Fruit fly (Drosophila melanogaster) whole organism, embryonic: Measurements from ENCODE around the gene CG14220.

Source experiments
- Atf6 ChIP-seq: fragments of 200-800 bp; sonication (Bioruptor generic); IDR thresholded peaks from 2 replicates; pipeline ENCODE4 v1.3.6; 2022; ENCODE audit warnings: missing biosample characterization, missing genetic modification characterization
- CG10267 ChIP-seq: fragments of 200-800 bp; sonication (Bioruptor generic); optimal IDR thresholded peaks from 2 replicates; lab custom pipeline; 2018; ENCODE audit warnings: missing biosample characterization, mild to moderate bottlenecking, missing genetic modification characterization, moderate library complexity
- CG11093 ChIP-seq: fragments of 200-800 bp; sonication (Bioruptor generic); IDR thresholded peaks from 3 replicates; pipeline ENCODE4 v1.3.6; 2022; ENCODE audit warnings: missing biosample characterization, missing genetic modification characterization
- CG11247 ChIP-seq: fragments of 200-800 bp; sonication (Bioruptor generic); IDR thresholded peaks from 2 replicates; pipeline ENCODE4 v1.3.6; 2022; ENCODE audit warnings: missing biosample characterization, missing genetic modification characterization
- CG11456 ChIP-seq: fragments of 200-800 bp; sonication (Bioruptor generic); IDR thresholded peaks from 3 replicates; pipeline ENCODE4 v1.3.6; 2022; ENCODE audit warnings: missing biosample characterization, missing genetic modification characterization
- CG13123 ChIP-seq: fragments of 200-800 bp; sonication (Bioruptor generic); optimal IDR thresholded peaks from 2 replicates; lab custom pipeline; 2016; ENCODE audit warnings: missing biosample characterization, missing genetic modification characterization
- CG16813 ChIP-seq: fragments of 200-800 bp; sonication (Bioruptor generic); IDR thresholded peaks from 3 replicates; pipeline ENCODE4 v1.3.6; 2022; ENCODE audit warnings: missing biosample characterization, missing genetic modification characterization; ENCODE audit not compliant: partially characterized antibody
- CG17186 ChIP-seq: fragments of 200-800 bp; sonication (Bioruptor generic); optimal IDR thresholded peaks from 3 replicates; lab custom pipeline; 2017; ENCODE audit warnings: missing biosample characterization, missing genetic modification reagents, missing genetic modification characterization
- CG18764 ChIP-seq: fragments of 200-800 bp; sonication (Bioruptor generic); optimal IDR thresholded peaks from 3 replicates; lab custom pipeline; 2016; ENCODE audit warnings: missing biosample characterization, missing genetic modification characterization
- CG2116 ChIP-seq: fragments of 200-800 bp; sonication (Bioruptor generic); optimal IDR thresholded peaks from 3 replicates; lab custom pipeline; 2018; ENCODE audit warnings: missing biosample characterization, mild to moderate bottlenecking, missing genetic modification characterization
- CG2875 ChIP-seq: fragments of 200-800 bp; sonication (Bioruptor generic); optimal IDR thresholded peaks from 2 replicates; lab custom pipeline; 2017; ENCODE audit warnings: missing biosample characterization, mild to moderate bottlenecking, missing genetic modification characterization, missing genetic modification reagents
- CG3163 ChIP-seq: fragments of 200-800 bp; sonication (Bioruptor generic); optimal IDR thresholded peaks from 3 replicates; lab custom pipeline; 2016; ENCODE audit warnings: missing biosample characterization, missing genetic modification characterization
- CG34224 ChIP-seq: fragments of 200-800 bp; sonication (Bioruptor generic); IDR thresholded peaks from 3 replicates; pipeline ENCODE4 v1.3.6; 2022; ENCODE audit warnings: missing biosample characterization, missing genetic modification characterization; ENCODE audit not compliant: partially characterized antibody
- CG3847 ChIP-seq: fragments of 200-800 bp; sonication (Bioruptor generic); IDR thresholded peaks from 2 replicates; pipeline ENCODE4 v1.3.6; 2022; ENCODE audit warnings: missing biosample characterization, missing genetic modification characterization
- CG4404 ChIP-seq: fragments of 200-800 bp; sonication (Bioruptor generic); IDR thresholded peaks from 2 replicates; pipeline ENCODE4 v1.3.6; 2022; ENCODE audit warnings: missing biosample characterization, missing genetic modification characterization
- CG5245 ChIP-seq: fragments of 200-800 bp; sonication (Bioruptor generic); optimal IDR thresholded peaks from 3 replicates; lab custom pipeline; 2016; ENCODE audit warnings: missing biosample characterization, missing genetic modification characterization
- CG6791 ChIP-seq: fragments of 200-800 bp; sonication (Bioruptor generic); IDR thresholded peaks from 3 replicates; pipeline ENCODE4 v1.3.6; 2022; ENCODE audit warnings: missing biosample characterization, missing genetic modification characterization; ENCODE audit not compliant: partially characterized antibody
- CG9609 ChIP-seq: fragments of 200-800 bp; sonication (Bioruptor generic); optimal IDR thresholded peaks from 3 replicates; lab custom pipeline; 2016; ENCODE audit warnings: missing biosample characterization, missing genetic modification characterization
- Camta ChIP-seq: fragments of 200-800 bp; sonication (Bioruptor generic); optimal IDR thresholded peaks from 2 replicates; lab custom pipeline; 2016; ENCODE audit warnings: missing biosample characterization, missing genetic modification characterization
- D19B ChIP-seq: fragments of 200-800 bp; sonication (Bioruptor generic); optimal IDR thresholded peaks from 2 replicates; lab custom pipeline; 2017; ENCODE audit warnings: missing biosample characterization, mild to moderate bottlenecking, missing genetic modification characterization
- Dll ChIP-seq: fragments of 200-800 bp; sonication (Bioruptor generic); IDR thresholded peaks from 4 replicates; pipeline ENCODE4 v1.3.6; 2022; ENCODE audit warnings: missing biosample characterization, missing genetic modification characterization; ENCODE audit not compliant: partially characterized antibody
- Dref ChIP-seq: fragments of 200-800 bp; sonication (Bioruptor generic); IDR thresholded peaks from 2 replicates; pipeline ENCODE4 v1.3.6; 2022; ENCODE audit warnings: missing biosample characterization, missing genetic modification characterization
- Jarid2 ChIP-seq: fragments of 200-800 bp; sonication (Bioruptor generic); optimal IDR thresholded peaks from 3 replicates; lab custom pipeline; 2017; ENCODE audit warnings: mild to moderate bottlenecking, missing biosample characterization, missing genetic modification reagents, missing genetic modification characterization
- Med ChIP-seq: fragments of 200-800 bp; sonication (Bioruptor generic); peaks from one replicate; lab custom pipeline; 2016; ENCODE audit warnings: missing biosample characterization, missing genetic modification characterization, mild to moderate bottlenecking, inconsistent platforms, moderate library complexity
- NFAT ChIP-seq: fragments of 200-800 bp; sonication (Bioruptor generic); IDR thresholded peaks from 2 replicates; pipeline ENCODE4 v1.3.6; 2022; ENCODE audit warnings: missing biosample characterization, missing genetic modification characterization
- Nf-YC ChIP-seq: fragments of 200-800 bp; optimal IDR thresholded peaks from 3 replicates; lab custom pipeline; 2019; ENCODE audit warnings: missing biosample characterization, mild to moderate bottlenecking, missing genetic modification characterization, moderate library complexity
- Opbp ChIP-seq: fragments of 200-800 bp; sonication (Bioruptor generic); IDR thresholded peaks from 3 replicates; pipeline ENCODE4 v1.3.6; 2022; ENCODE audit warnings: missing biosample characterization, missing genetic modification characterization; ENCODE audit not compliant: partially characterized antibody
- Six4 ChIP-seq: fragments of 200-800 bp; sonication (Bioruptor generic); optimal IDR thresholded peaks from 2 replicates; lab custom pipeline; 2016; ENCODE audit warnings: missing biosample characterization, missing genetic modification characterization
- abd-A ChIP-seq: fragments of 200-800 bp; sonication (Bioruptor generic); optimal IDR thresholded peaks from 3 replicates; lab custom pipeline; 2019; ENCODE audit warnings: missing biosample characterization, mild to moderate bottlenecking, missing genetic modification characterization, moderate library complexity
- amos ChIP-seq: fragments of 200-800 bp; sonication (Bioruptor generic); IDR thresholded peaks from 2 replicates; pipeline ENCODE4 v1.3.6; 2022; ENCODE audit warnings: missing biosample characterization, missing genetic modification characterization; ENCODE audit not compliant: partially characterized antibody
- ato ChIP-seq: fragments of 200-800 bp; sonication (Bioruptor generic); IDR thresholded peaks from 2 replicates; pipeline ENCODE4 v1.3.6; 2022; ENCODE audit warnings: missing biosample characterization, missing genetic modification characterization; ENCODE audit not compliant: partially characterized antibody
- bcd ChIP-seq: fragments of 200-800 bp; sonication (Bioruptor generic); optimal IDR thresholded peaks from 2 replicates; lab custom pipeline; 2017; ENCODE audit warnings: missing biosample characterization, mild to moderate bottlenecking, missing genetic modification characterization
- danr ChIP-seq: fragments of 200-800 bp; sonication (Bioruptor generic); IDR thresholded peaks from 2 replicates; pipeline ENCODE4 v1.3.6; 2022; ENCODE audit warnings: missing biosample characterization, missing genetic modification characterization
- disco-r ChIP-seq: fragments of 200-800 bp; sonication (Bioruptor generic); optimal IDR thresholded peaks from 2 replicates; lab custom pipeline; 2016; ENCODE audit warnings: missing biosample characterization, missing genetic modification characterization
- dmrt11E ChIP-seq: fragments of 200-800 bp; sonication (Bioruptor generic); optimal IDR thresholded peaks from 3 replicates; lab custom pipeline; 2018; ENCODE audit warnings: missing biosample characterization, mild to moderate bottlenecking, missing genetic modification characterization, moderate library complexity
- grn ChIP-seq: fragments of 200-800 bp; sonication (Bioruptor generic); optimal IDR thresholded peaks from 3 replicates; lab custom pipeline; 2017; ENCODE audit warnings: missing biosample characterization, missing genetic modification characterization
- hbn ChIP-seq: fragments of 200-800 bp; sonication (Bioruptor generic); IDR thresholded peaks from 2 replicates; pipeline ENCODE4 v1.3.6; 2022; ENCODE audit warnings: missing biosample characterization, missing genetic modification characterization; ENCODE audit not compliant: partially characterized antibody
- lola ChIP-seq, 3 experiments: fragments of >200 bp in 2 of 3; fragments of 200-800 bp in 1 of 3; sonication (Bioruptor generic) in 1 of 3; optimal IDR thresholded peaks; 2 replicates each; lab custom pipeline; 2017 to 2019; ENCODE audit warnings: missing biosample characterization in 3 of 3, missing genetic modification characterization in 3 of 3, mild to moderate bottlenecking in 1 of 3, moderate library complexity in 1 of 3
- nom ChIP-seq: fragments of 200-800 bp; sonication (Bioruptor generic); optimal IDR thresholded peaks from 2 replicates; lab custom pipeline; 2017; ENCODE audit warnings: missing biosample characterization, missing genetic modification characterization, mild to moderate bottlenecking, moderate library complexity, missing genetic modification reagents
- p53 ChIP-seq: fragments of 200-800 bp; sonication (Bioruptor generic); optimal IDR thresholded peaks from 2 replicates; lab custom pipeline; 2016; ENCODE audit warnings: missing biosample characterization, missing genetic modification characterization
- pan ChIP-seq, 4 experiments: fragments of >200 bp in 3 of 4; fragments of 200-800 bp in 1 of 4; sonication (Bioruptor generic) in 1 of 4; optimal IDR thresholded peaks in 3 of 4; IDR thresholded peaks in 1 of 4; 2 replicates each; pipeline versions ENCODE4 v1.3.6 to Lab custom; 2017 to 2022; ENCODE audit warnings: missing biosample characterization in 2 of 4, missing genetic modification characterization in 2 of 4, mixed read lengths in 1 of 4
- pzg ChIP-seq: fragments of 200-800 bp; sonication (Bioruptor generic); optimal IDR thresholded peaks from 3 replicates; lab custom pipeline; 2018; ENCODE audit warnings: missing biosample characterization, mild to moderate bottlenecking, missing genetic modification characterization, moderate library complexity
- sna ChIP-seq: fragments of 200-800 bp; sonication (Bioruptor generic); IDR thresholded peaks from 2 replicates; pipeline ENCODE4 v1.3.6; 2022; ENCODE audit warnings: missing biosample characterization, missing genetic modification characterization; ENCODE audit not compliant: partially characterized antibody
- tin ChIP-seq: fragments of 200-800 bp; sonication (Bioruptor generic); optimal IDR thresholded peaks from 3 replicates; lab custom pipeline; 2016; ENCODE audit warnings: missing biosample characterization, missing genetic modification characterization
- tna ChIP-seq: fragments of 200-800 bp; sonication (Bioruptor generic); IDR thresholded peaks from 2 replicates; pipeline ENCODE4 v1.3.6; 2022; ENCODE audit warnings: missing biosample characterization, missing genetic modification characterization; ENCODE audit not compliant: partially characterized antibody
- unc-4 ChIP-seq: fragments of 200-800 bp; sonication (Bioruptor generic); IDR thresholded peaks from 2 replicates; pipeline ENCODE4 v1.3.6; 2022; ENCODE audit warnings: missing biosample characterization, missing genetic modification characterization; ENCODE audit not compliant: partially characterized antibody
- usp ChIP-seq: fragments of >200 bp; optimal IDR thresholded peaks from 2 replicates; lab custom pipeline; 2017; ENCODE audit warnings: missing biosample characterization, missing genetic modification characterization

Gene CG14220

DNA sequence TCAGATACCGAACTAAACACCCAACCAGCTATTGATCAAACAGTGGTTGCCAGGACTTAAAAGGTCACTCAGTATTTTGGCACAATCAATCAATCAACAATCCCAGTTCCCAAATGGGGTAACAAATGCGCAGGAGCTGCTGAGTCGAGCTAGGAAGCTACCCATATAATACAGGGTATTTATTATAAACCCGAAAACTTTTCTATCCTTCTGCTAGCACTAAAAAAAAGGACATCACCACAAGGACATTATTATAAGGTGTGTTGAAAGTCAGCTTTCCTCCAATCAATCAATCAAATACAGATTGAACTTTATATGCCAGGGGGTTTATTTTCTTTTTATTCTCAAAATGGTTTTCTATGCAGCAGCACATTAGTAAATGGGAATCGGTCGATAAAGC is 19.5 kb upstream of the CG14220 start, which contains the start of gene CG14221:
Gene CG14221, minus strand, starts transcription at position 101 of the 400 bp plus-strand sequence.
- TF ChIP-seq pan (optimal IDR thresholded peaks at IDR 0.05; lab: Kevin White, UChicago) (no peak), pan (GFP tag; optimal IDR thresholded peaks at IDR 0.05 in 1 of 2, IDR thresholded peaks at IDR 0.05 in 1 of 2) (no peak), grn (GFP tag; lab: Kevin White, UChicago) (no peak), NFAT (no peak), CG5245 (GFP tag; lab: Kevin White, UChicago) (no peak), Camta (GFP tag; lab: Kevin White, UChicago) (no peak), bcd (GFP tag; lab: Kevin White, UChicago) (no peak), CG2116 (GFP tag; lab: Kevin White, UChicago) (no peak), disco-r (GFP tag; lab: Kevin White, UChicago) (no peak), danr (GFP tag; lab: Robert Waterston, UW) (no peak), CG3847 (no peak), hbn (GFP tag; lab: Robert Waterston, UW) (no peak), nom (GFP tag; lab: Kevin White, UChicago) (no peak), D19B (GFP tag; lab: Kevin White, UChicago) (no peak), CG18764 (GFP tag; lab: Kevin White, UChicago) (no peak), p53 (GFP tag; lab: Kevin White, UChicago) (no peak), usp (no peak), CG2875 (GFP tag; lab: Kevin White, UChicago) (no peak), CG11456 (no peak), lola (GFP tag; optimal IDR thresholded peaks at IDR 0.05; lab: Kevin White, UChicago) (no peak)

DNA sequence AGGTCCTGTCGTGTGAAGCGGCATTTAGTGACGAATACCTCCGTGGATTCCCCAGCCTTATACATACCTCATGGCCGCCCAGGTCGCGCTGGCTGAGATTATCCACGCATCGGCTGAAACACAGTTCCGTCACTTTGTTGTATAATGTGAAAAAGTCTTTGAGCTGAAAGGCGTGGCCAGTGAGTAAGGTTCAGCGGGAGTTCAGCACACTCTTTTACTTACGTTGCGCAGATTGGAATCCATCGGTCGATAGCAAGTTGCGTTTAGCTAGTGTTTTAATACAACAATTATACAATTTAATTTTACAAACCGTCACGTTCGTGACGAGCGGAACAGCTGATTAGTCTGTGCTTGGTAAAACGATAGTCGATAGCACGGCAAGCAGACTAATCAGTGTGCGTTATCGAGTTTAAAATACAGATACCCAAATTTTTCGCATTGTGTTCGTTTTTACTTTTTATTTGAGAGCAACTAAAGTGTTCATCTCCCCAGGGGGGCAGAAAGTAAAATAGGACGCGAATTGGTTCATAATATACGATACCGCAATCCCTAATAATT is 16.6 kb upstream of the CG14220 start, which contains the start of the genes Pstk and Tim9b:
Gene Pstk, minus strand, starts transcription at position 355 of the 558 bp plus-strand sequence.
Gene Tim9b, minus strand, starts transcription at position 355 of the 558 bp plus-strand sequence.
- TF ChIP-seq dmrt11E (no peak), Nf-YC (tag; lab: Kevin White, UChicago) (no peak), CG11093 (GFP tag; lab: Robert Waterston, UW) (no peak), Six4 (no peak), Dll (peak; percentile 49; the same call in 3 of the 4 replicates), CG6791 (peak; percentile 77), CG34224 (GFP tag; lab: Robert Waterston, UW) (peak; percentile 62), pzg (peak; percentile 38), sna (0 out of 2 replicates have a peak, but pooled peaks have one; percentile 46), CG16813 (GFP tag; lab: Robert Waterston, UW) (peak; percentile 45; the same call in 1 of the 3 replicates), Dref (peak; percentile 71), CG11247 (no peak), tin (GFP tag; lab: Kevin White, UChicago) (no peak), abd-A (no peak), amos (peak; percentile 48; the same call in 1 of the 2 replicates), Atf6 (GFP tag; lab: Robert Waterston, UW) (no peak), Jarid2 (GFP tag; lab: Kevin White, UChicago) (no peak), tna (GFP tag; lab: Robert Waterston, UW) (peak; percentile 68), CG4404 (GFP tag; lab: Robert Waterston, UW) (no peak), CG10267 (tag; lab: Kevin White, UChicago) (no peak), Med (GFP tag; lab: Kevin White, UChicago) (no peak), CG17186 (no peak), Opbp (GFP tag; lab: Robert Waterston, UW) (peak; percentile 59; the same call in 2 of the 3 replicates), CG3163 (GFP tag; lab: Kevin White, UChicago) (no peak), CG5245 (GFP tag; lab: Kevin White, UChicago) (no peak), CG13123 (GFP tag; lab: Kevin White, UChicago) (no peak), ato (peak; percentile 21; the same call in 1 of the 2 replicates), CG9609 (no peak), unc-4 (peak; percentile 46; the same call in 1 of the 2 replicates)
